Fruit fly (Drosophila melanogaster): Measurements from ENCODE around the gene Nepl17.
A peak's percentile ranks its signal among the peaks of the same experiment; 100 is the strongest.

The Nepl17 gene

dm6 chr3R:28842431-28842830, 30.3 kb upstream of the Nepl17 start:
- TF ChIP-seq CG34406 (GFP tag; optimal IDR thresholded peaks at IDR 0.05) (no peak), svp (GFP tag) (peak; percentile 93)

dm6 chr3R:28843776-28844610, 28.7 kb upstream of the Nepl17 start:
- TF ChIP-seq Hr38 (GFP tag; optimal IDR thresholded peaks at IDR 0.05) (no peak), CG6163 (GFP tag; IDR thresholded peaks at IDR 0.05) (no peak), topi (GFP tag; optimal IDR thresholded peaks at IDR 0.05) (no peak), Gug (GFP tag; IDR thresholded peaks at IDR 0.05) (no peak), CG8319 (GFP tag; optimal IDR thresholded peaks at IDR 0.05) (no peak), CG3032 (tag; optimal IDR thresholded peaks at IDR 0.05) (no peak), svp (GFP tag) (no peak), Met (GFP tag; optimal IDR thresholded peaks at IDR 0.05) (no peak), fd85E (GFP tag; optimal IDR thresholded peaks at IDR 0.05) (no peak), pdm3 (GFP tag; optimal IDR thresholded peaks at IDR 0.05) (no peak), CG34406 (GFP tag; optimal IDR thresholded peaks at IDR 0.05) (no peak), CG11294 (GFP tag; IDR thresholded peaks at IDR 0.05) (no peak), achi (GFP tag; optimal IDR thresholded peaks at IDR 0.05) (no peak), CG6792 (GFP tag; optimal IDR thresholded peaks at IDR 0.05) (no peak), CG8119 (GFP tag; IDR thresholded peaks at IDR 0.05) (no peak), CG10631 (GFP tag; optimal IDR thresholded peaks at IDR 0.05) (no peak), eg (GFP tag; IDR thresholded peaks at IDR 0.05) (no peak), CG1621 (tag; optimal IDR thresholded peaks at IDR 0.05) (no peak)

- TF ChIP-seq Met (GFP tag; optimal IDR thresholded peaks at IDR 0.05) = peak; percentile 44
- no peak for TF ChIP-seq CG16779 (tag; optimal IDR thresholded peaks at IDR 0.05)
- peak; percentile 48 for TF ChIP-seq CG1621 (tag; optimal IDR thresholded peaks at IDR 0.05)
- peak; percentile 53; the same call in 1 of the 3 replicates for TF ChIP-seq CG6163 (GFP tag; IDR thresholded peaks at IDR 0.05)
- TF ChIP-seq vri (GFP tag; optimal IDR thresholded peaks at IDR 0.05) = peak; percentile 40
- peak; percentile 37 for TF ChIP-seq OdsH (GFP tag; optimal IDR thresholded peaks at IDR 0.05)
- TF ChIP-seq fd85E (GFP tag; optimal IDR thresholded peaks at IDR 0.05) = no peak
- no peak for TF ChIP-seq CG11294 (GFP tag; IDR thresholded peaks at IDR 0.05)
- no peak for TF ChIP-seq cyc (GFP tag; optimal IDR thresholded peaks at IDR 0.05)
- TF ChIP-seq Gug (GFP tag; IDR thresholded peaks at IDR 0.05) = no peak
- peak in 1 of 2 experiments; percentile 7 for TF ChIP-seq salr (GFP tag; optimal IDR thresholded peaks at IDR 0.05)
- TF ChIP-seq net (GFP tag; optimal IDR thresholded peaks at IDR 0.05) = peak; percentile 27
- peak; percentile 41 to 59 for TF ChIP-seq ss (GFP tag; optimal IDR thresholded peaks at IDR 0.05)
- TF ChIP-seq pdm3 (GFP tag; optimal IDR thresholded peaks at IDR 0.05) = peak; percentile 34
- TF ChIP-seq esn (GFP tag; optimal IDR thresholded peaks at IDR 0.05) = peak; percentile 25
- peak; percentile 18 for TF ChIP-seq CG31627 (GFP tag; optimal IDR thresholded peaks at IDR 0.05)
- peak; percentile 31 for TF ChIP-seq Hr4 (GFP tag; optimal IDR thresholded peaks at IDR 0.05)
- TF ChIP-seq topi (GFP tag; optimal IDR thresholded peaks at IDR 0.05) = peak; percentile 29
- TF ChIP-seq CG8319 (GFP tag; optimal IDR thresholded peaks at IDR 0.05) = no peak
- peak; percentile 78 for TF ChIP-seq Eip78C (GFP tag)
- peak; percentile 14 for TF ChIP-seq Sox14 (GFP tag; optimal IDR thresholded peaks at IDR 0.05)
- TF ChIP-seq CG3919 (GFP tag; optimal IDR thresholded peaks at IDR 0.05) = peak; percentile 33
- TF ChIP-seq CG6854 (GFP tag; optimal IDR thresholded peaks at IDR 0.05) = peak; percentile 66
- peak; percentile 42 for TF ChIP-seq CG3032 (tag; optimal IDR thresholded peaks at IDR 0.05)
- TF ChIP-seq CG10631 (GFP tag; optimal IDR thresholded peaks at IDR 0.05) = peak; percentile 48
- TF ChIP-seq lz (GFP tag; optimal IDR thresholded peaks at IDR 0.05) = peak; percentile 10
- peak; percentile 15 for TF ChIP-seq CG6792 (GFP tag; optimal IDR thresholded peaks at IDR 0.05)
- TF ChIP-seq CG9139 (GFP tag; optimal IDR thresholded peaks at IDR 0.05) = no peak
- peak; percentile 80 for TF ChIP-seq svp (GFP tag)
- peak; percentile 56 for TF ChIP-seq Sox102F (GFP tag; optimal IDR thresholded peaks at IDR 0.05)
- TF ChIP-seq fkh (GFP tag; optimal IDR thresholded peaks at IDR 0.05) = peak; percentile 95
- no peak for TF ChIP-seq Hr38 (GFP tag; optimal IDR thresholded peaks at IDR 0.05)
- peak; percentile 15 for TF ChIP-seq CG10669 (GFP tag; optimal IDR thresholded peaks at IDR 0.05)
- TF ChIP-seq achi (GFP tag; optimal IDR thresholded peaks at IDR 0.05) = peak; percentile 18
- TF ChIP-seq CG32006 (GFP tag; optimal IDR thresholded peaks at IDR 0.05) = no peak
- peak; percentile 35; the same call in 1 of the 3 replicates for TF ChIP-seq eg (GFP tag; IDR thresholded peaks at IDR 0.05)
- peak; percentile 34 for TF ChIP-seq CG8632 (GFP tag; optimal IDR thresholded peaks at IDR 0.05)
- no peak for TF ChIP-seq CG15336 (GFP tag; IDR thresholded peaks at IDR 0.05)
These were observed 27.9 kb upstream of the Nepl17 start, which contains the start of the genes Apc and spg for dm6 chr3R:28844611-28845376. Apc (minus strand) TSS chr3R:28844748. spg (plus strand) TSS chr3R:28845270.

Data from whole organism, prepupa.